Fruit fly (Drosophila melanogaster) whole organism, embryonic: Measurements from ENCODE around the gene Gr63a.

Source experiments
- Adf1 ChIP-seq: fragments of 200-800 bp; sonication (Bioruptor generic); IDR thresholded peaks from 2 replicates; pipeline ENCODE4 v1.3.6; 2022; ENCODE audit warnings: missing biosample characterization, missing genetic modification characterization
- Antp ChIP-seq: fragments of 200-800 bp; sonication (Bioruptor generic); optimal IDR thresholded peaks from 3 replicates; lab custom pipeline; 2016; ENCODE audit warnings: missing biosample characterization, missing genetic modification characterization
- Awh ChIP-seq: fragments of 200-800 bp; sonication (Bioruptor generic); IDR thresholded peaks from 2 replicates; pipeline ENCODE4, ENCODE4 v1.3.6; 2022; ENCODE audit warnings: missing biosample characterization, missing genetic modification characterization
- CG10267 ChIP-seq: fragments of 200-800 bp; sonication (Bioruptor generic); optimal IDR thresholded peaks from 2 replicates; lab custom pipeline; 2018; ENCODE audit warnings: missing biosample characterization, mild to moderate bottlenecking, missing genetic modification characterization, moderate library complexity
- CG11504 ChIP-seq: fragments of 200-800 bp; sonication (Bioruptor generic); optimal IDR thresholded peaks from 3 replicates; lab custom pipeline; 2019; ENCODE audit warnings: missing biosample characterization, mild to moderate bottlenecking, missing genetic modification characterization, moderate library complexity
- CG11696 ChIP-seq: fragments of 200-800 bp; sonication (Bioruptor generic); IDR thresholded peaks from 2 replicates; pipeline ENCODE4 v1.3.6; 2022; ENCODE audit warnings: missing biosample characterization, missing genetic modification characterization
- CG1603 ChIP-seq: fragments of 200-800 bp; sonication (Bioruptor generic); optimal IDR thresholded peaks from 2 replicates; lab custom pipeline; 2019; ENCODE audit warnings: missing biosample characterization, mild to moderate bottlenecking, missing genetic modification characterization, moderate library complexity
- CG17359 ChIP-seq: fragments of 200-800 bp; sonication (Bioruptor generic); optimal IDR thresholded peaks from 3 replicates; lab custom pipeline; 2018; ENCODE audit warnings: missing biosample characterization, mild to moderate bottlenecking, missing genetic modification characterization, moderate library complexity
- CG18011 ChIP-seq: fragments of 200-800 bp; sonication (Bioruptor generic); optimal IDR thresholded peaks from 2 replicates; lab custom pipeline; 2017; ENCODE audit warnings: missing biosample characterization, missing genetic modification characterization, mild to moderate bottlenecking, moderate library complexity, missing genotype
- CG18599 ChIP-seq: fragments of 200-800 bp; sonication (Bioruptor generic); optimal IDR thresholded peaks from 3 replicates; lab custom pipeline; 2017; ENCODE audit warnings: missing biosample characterization, missing genetic modification characterization, mild to moderate bottlenecking, moderate library complexity, missing genetic modification reagents
- CG31365 ChIP-seq: fragments of 200-800 bp; sonication (Bioruptor generic); optimal IDR thresholded peaks from 2 replicates; lab custom pipeline; 2018; ENCODE audit warnings: missing biosample characterization, mild to moderate bottlenecking, missing genetic modification characterization
- CG31388 ChIP-seq: fragments of 200-800 bp; sonication (Bioruptor generic); optimal IDR thresholded peaks from 2 replicates; lab custom pipeline; 2016; ENCODE audit warnings: missing biosample characterization, missing genetic modification characterization
- CG32767 ChIP-seq: fragments of 200-800 bp; sonication (Bioruptor generic); IDR thresholded peaks from 2 replicates; pipeline ENCODE4 v1.3.6; 2022; ENCODE audit warnings: missing biosample characterization, missing genetic modification characterization
- CG3407 ChIP-seq: fragments of 200-800 bp; sonication (Bioruptor generic); optimal IDR thresholded peaks from 2 replicates; lab custom pipeline; 2018; ENCODE audit warnings: missing biosample characterization, mild to moderate bottlenecking, missing genetic modification characterization
- CG6791 ChIP-seq: fragments of 200-800 bp; sonication (Bioruptor generic); IDR thresholded peaks from 3 replicates; pipeline ENCODE4 v1.3.6; 2022; ENCODE audit warnings: missing biosample characterization, missing genetic modification characterization; ENCODE audit not compliant: partially characterized antibody
- CG8388 ChIP-seq: fragments of 200-800 bp; sonication (Bioruptor generic); optimal IDR thresholded peaks from 2 replicates; lab custom pipeline; 2019; ENCODE audit warnings: missing biosample characterization, mild to moderate bottlenecking, missing genetic modification characterization, moderate library complexity
- CG9215 ChIP-seq: fragments of 200-800 bp; sonication (Bioruptor generic); IDR thresholded peaks from 2 replicates; pipeline ENCODE4 v1.3.6; 2022; ENCODE audit warnings: missing biosample characterization, missing genetic modification characterization
- CG9932 ChIP-seq: fragments of 200-800 bp; sonication (Bioruptor generic); IDR thresholded peaks from 2 replicates; pipeline ENCODE4 v1.3.6; 2022; ENCODE audit warnings: missing biosample characterization, missing genetic modification characterization
- Camta ChIP-seq: fragments of 200-800 bp; sonication (Bioruptor generic); optimal IDR thresholded peaks from 2 replicates; lab custom pipeline; 2016; ENCODE audit warnings: missing biosample characterization, missing genetic modification characterization
- CkIIα-i1 ChIP-seq: fragments of 200-800 bp; sonication (Bioruptor generic); IDR thresholded peaks from 2 replicates; pipeline ENCODE4 v1.3.6; 2022; ENCODE audit warnings: missing biosample characterization, missing genetic modification characterization
- Elba2 ChIP-seq: fragments of 200-800 bp; sonication (Bioruptor generic); optimal IDR thresholded peaks from 3 replicates; lab custom pipeline; 2016; ENCODE audit warnings: missing biosample characterization, missing genetic modification characterization
- HLHmδ ChIP-seq: fragments of 200-800 bp; sonication (Bioruptor generic); optimal IDR thresholded peaks from 2 replicates; lab custom pipeline; 2018; ENCODE audit warnings: missing biosample characterization, mild to moderate bottlenecking, missing genetic modification characterization, moderate library complexity
- Jarid2 ChIP-seq: fragments of 200-800 bp; sonication (Bioruptor generic); optimal IDR thresholded peaks from 3 replicates; lab custom pipeline; 2017; ENCODE audit warnings: mild to moderate bottlenecking, missing biosample characterization, missing genetic modification reagents, missing genetic modification characterization
- Max ChIP-seq: fragments of 200-800 bp; sonication (Bioruptor generic); optimal IDR thresholded peaks from 2 replicates; lab custom pipeline; 2016; ENCODE audit warnings: missing biosample characterization, mild to moderate bottlenecking, missing genetic modification characterization
- Myb ChIP-seq: fragments of 200-800 bp; sonication (Bioruptor generic); optimal IDR thresholded peaks from 2 replicates; lab custom pipeline; 2016; ENCODE audit warnings: missing biosample characterization, missing genetic modification characterization
- Nf-YC ChIP-seq: fragments of 200-800 bp; optimal IDR thresholded peaks from 3 replicates; lab custom pipeline; 2019; ENCODE audit warnings: missing biosample characterization, mild to moderate bottlenecking, missing genetic modification characterization, moderate library complexity
- Poxn ChIP-seq: fragments of 200-800 bp; sonication (Bioruptor generic); IDR thresholded peaks from 2 replicates; pipeline ENCODE4 v1.3.6; 2022; ENCODE audit warnings: missing biosample characterization, missing genetic modification characterization
- Rfx ChIP-seq: fragments of 200-800 bp; sonication (Bioruptor generic); IDR thresholded peaks from 2 replicates; pipeline ENCODE4 v1.3.6; 2022; ENCODE audit warnings: missing biosample characterization, missing genetic modification characterization
- ase ChIP-seq: fragments of 200-800 bp; sonication (Bioruptor generic); IDR thresholded peaks from 3 replicates; pipeline ENCODE4 v1.3.6; 2022; ENCODE audit warnings: missing biosample characterization, missing genetic modification characterization
- bbx ChIP-seq: fragments of 200-800 bp; sonication (Bioruptor generic); IDR thresholded peaks from 2 replicates; pipeline ENCODE4 v1.3.6; 2022; ENCODE audit warnings: missing biosample characterization, missing genetic modification characterization; ENCODE audit not compliant: partially characterized antibody
- bcd ChIP-seq: fragments of 200-800 bp; sonication (Bioruptor generic); optimal IDR thresholded peaks from 2 replicates; lab custom pipeline; 2017; ENCODE audit warnings: missing biosample characterization, mild to moderate bottlenecking, missing genetic modification characterization
- chinmo ChIP-seq: fragments of 200-800 bp; sonication (Bioruptor generic); IDR thresholded peaks from 4 replicates; pipeline ENCODE4 v1.3.6; 2022; ENCODE audit warnings: missing biosample characterization, missing genetic modification characterization; ENCODE audit not compliant: partially characterized antibody
- dmrt11E ChIP-seq: fragments of 200-800 bp; sonication (Bioruptor generic); optimal IDR thresholded peaks from 3 replicates; lab custom pipeline; 2018; ENCODE audit warnings: missing biosample characterization, mild to moderate bottlenecking, missing genetic modification characterization, moderate library complexity
- eyg ChIP-seq: fragments of 200-800 bp; sonication (Bioruptor generic); optimal IDR thresholded peaks from 3 replicates; lab custom pipeline; 2016; ENCODE audit warnings: missing biosample characterization, missing genetic modification characterization
- ftz-f1 ChIP-seq: fragments of 200-800 bp; sonication (Bioruptor generic); optimal IDR thresholded peaks from 2 replicates; lab custom pipeline; 2016; ENCODE audit warnings: missing biosample characterization, missing genetic modification characterization
- gem ChIP-seq: fragments of 200-800 bp; sonication (Bioruptor generic); optimal IDR thresholded peaks from 2 replicates; lab custom pipeline; 2019; ENCODE audit warnings: missing biosample characterization, mild to moderate bottlenecking, missing genetic modification characterization, moderate library complexity
- grn ChIP-seq: fragments of 200-800 bp; sonication (Bioruptor generic); optimal IDR thresholded peaks from 3 replicates; lab custom pipeline; 2017; ENCODE audit warnings: missing biosample characterization, missing genetic modification characterization
- maf-S ChIP-seq: fragments of 200-800 bp; sonication (Bioruptor generic); optimal IDR thresholded peaks from 2 replicates; lab custom pipeline; 2016; ENCODE audit warnings: missing biosample characterization, missing genetic modification characterization
- nerfin-1 ChIP-seq: fragments of 200-800 bp; sonication (Bioruptor generic); optimal IDR thresholded peaks from 3 replicates; lab custom pipeline; 2019; ENCODE audit warnings: missing biosample characterization, mild to moderate bottlenecking, missing genetic modification characterization, moderate library complexity
- prd ChIP-seq, 3 experiments: fragments of >200 bp in 2 of 3; fragments of 200-800 bp in 1 of 3; sonication (Bioruptor generic) in 1 of 3; optimal IDR thresholded peaks in 2 of 3; IDR thresholded peaks in 1 of 3; 2 replicates in 2 of 3; 3 replicates in 1 of 3; pipeline versions ENCODE4 v1.3.6 to Lab custom; 2017 to 2022; ENCODE audit warnings: missing biosample characterization in 1 of 3, missing genetic modification characterization in 1 of 3
- sens ChIP-seq: fragments of 200-800 bp; sonication (Bioruptor generic); peaks from one replicate; lab custom pipeline; 2016; ENCODE audit warnings: missing biosample characterization, missing genetic modification characterization
- so ChIP-seq: fragments of 200-800 bp; sonication (Bioruptor generic); IDR thresholded peaks from 3 replicates; pipeline ENCODE4 v1.3.6; 2022; ENCODE audit warnings: missing biosample characterization, missing genetic modification characterization
- sug ChIP-seq: fragments of 200-800 bp; optimal IDR thresholded peaks from 2 replicates; lab custom pipeline; 2019; ENCODE audit warnings: missing biosample characterization, mild to moderate bottlenecking, missing genetic modification characterization, moderate library complexity
- tin ChIP-seq: fragments of 200-800 bp; sonication (Bioruptor generic); optimal IDR thresholded peaks from 3 replicates; lab custom pipeline; 2016; ENCODE audit warnings: missing biosample characterization, missing genetic modification characterization
- trem ChIP-seq: fragments of 200-800 bp; optimal IDR thresholded peaks from 3 replicates; lab custom pipeline; 2019; ENCODE audit warnings: missing biosample characterization, mild to moderate bottlenecking, missing genetic modification characterization, moderate library complexity
- trh ChIP-seq: fragments of 200-800 bp; sonication (Bioruptor generic); optimal IDR thresholded peaks from 2 replicates; lab custom pipeline; 2016; ENCODE audit warnings: missing biosample characterization, missing genetic modification characterization
- unpg ChIP-seq: fragments of 200-800 bp; sonication (Bioruptor generic); optimal IDR thresholded peaks from 3 replicates; lab custom pipeline; 2018; ENCODE audit warnings: missing biosample characterization, mild to moderate bottlenecking, missing genetic modification characterization, moderate library complexity
- vfl ChIP-seq: fragments of 200-800 bp; sonication (Bioruptor generic); optimal IDR thresholded peaks from 2 replicates; lab custom pipeline; 2016; ENCODE audit warnings: missing biosample characterization, missing genetic modification characterization
- zen2 ChIP-seq: fragments of 200-800 bp; sonication (Bioruptor generic); IDR thresholded peaks from 3 replicates; pipeline ENCODE4 v1.3.6; 2022; ENCODE audit warnings: missing biosample characterization, missing genetic modification characterization; ENCODE audit not compliant: partially characterized antibody

Gene Gr63a

dm6 chr3L:3875004-3875403, 21.4 kb downstream of the Gr63a start (continued):
- no peak for TF ChIP-seq Adf1 (GFP tag; lab: Robert Waterston, UW)
- TF ChIP-seq trem (tag; lab: Kevin White, UChicago) = peak; percentile 28
- TF ChIP-seq unpg (GFP tag; lab: Kevin White, UChicago) = peak; percentile 44
- peak; percentile 63 for TF ChIP-seq CG8388 (GFP tag; lab: Kevin White, UChicago)
- peak; percentile 47 for TF ChIP-seq CG1603 (tag; lab: Kevin White, UChicago)
- 0 out of 3 replicates have a peak, but pooled peaks have one; percentile 25 for TF ChIP-seq so (GFP tag; lab: Robert Waterston, UW)
- peak; percentile 38 for TF ChIP-seq CG11504 (tag; lab: Kevin White, UChicago)
- TF ChIP-seq bbx (GFP tag; lab: Robert Waterston, UW) = no peak
- peak; percentile 51; the same call in 1 of the 2 replicates for TF ChIP-seq Awh (GFP tag; lab: Robert Waterston, UW)
- no peak for TF ChIP-seq Jarid2 (GFP tag; lab: Kevin White, UChicago)
- peak; percentile 44 for TF ChIP-seq CG3407 (GFP tag; lab: Kevin White, UChicago)
- TF ChIP-seq gem (tag; lab: Kevin White, UChicago) = peak; percentile 72
- no peak for TF ChIP-seq Camta (GFP tag; lab: Kevin White, UChicago)
- TF ChIP-seq chinmo (GFP tag; lab: Robert Waterston, UW) = no peak
- TF ChIP-seq sens (GFP tag; lab: Kevin White, UChicago) = peak; percentile 92
- no peak for TF ChIP-seq HLHmδ (GFP tag; lab: Kevin White, UChicago)
- TF ChIP-seq ase (GFP tag; lab: Robert Waterston, UW) = 0 out of 3 replicates have a peak, but pooled peaks have one; percentile 23

dm6 chr3L:3873094-3873493, 23.3 kb downstream of the Gr63a start:
- no peak for TF ChIP-seq CG18599 (GFP tag; lab: Kevin White, UChicago)
- TF ChIP-seq dmrt11E (tag; lab: Kevin White, UChicago) = peak; percentile 87
- TF ChIP-seq zen2 (GFP tag; lab: Robert Waterston, UW) = no peak
- TF ChIP-seq CkIIα-i1 = no peak
- TF ChIP-seq Poxn = no peak
- TF ChIP-seq ase (GFP tag; lab: Robert Waterston, UW) = no peak; the same call in 2 of the 3 replicates
- TF ChIP-seq prd (optimal IDR thresholded peaks at IDR 0.05; lab: Kevin White, UChicago) = no peak
- peak; percentile 8; the same call in 1 of the 3 replicates for TF ChIP-seq prd (GFP tag; IDR thresholded peaks at IDR 0.05; lab: Robert Waterston, UW)
- no peak for TF ChIP-seq CG9215 (GFP tag; lab: Robert Waterston, UW)
- no peak for TF ChIP-seq CG31365 (tag; lab: Kevin White, UChicago)
- no peak for TF ChIP-seq Max (GFP tag; lab: Kevin White, UChicago)
- TF ChIP-seq CG31388 = no peak
- TF ChIP-seq Rfx (GFP tag; lab: Robert Waterston, UW) = no peak
- peak; percentile 9 for TF ChIP-seq bcd (GFP tag; lab: Kevin White, UChicago)
- TF ChIP-seq grn (GFP tag; lab: Kevin White, UChicago) = no peak
- TF ChIP-seq sug (tag; lab: Kevin White, UChicago) = no peak
- no peak for TF ChIP-seq CG18011 (GFP tag; lab: Kevin White, UChicago)
- TF ChIP-seq nerfin-1 (tag; lab: Kevin White, UChicago) = peak; percentile 15
- no peak for TF ChIP-seq Elba2 (GFP tag; lab: Kevin White, UChicago)
- no peak for TF ChIP-seq eyg
- TF ChIP-seq vfl (GFP tag; lab: Kevin White, UChicago) = no peak
- no peak for TF ChIP-seq maf-S (GFP tag; lab: Kevin White, UChicago)
- TF ChIP-seq Antp (GFP tag; lab: Kevin White, UChicago) = no peak
- TF ChIP-seq Nf-YC (tag; lab: Kevin White, UChicago) = no peak
- TF ChIP-seq CG10267 (tag; lab: Kevin White, UChicago) = peak; percentile 60
- TF ChIP-seq tin (GFP tag; lab: Kevin White, UChicago) = no peak
- no peak for TF ChIP-seq CG6791 (GFP tag; lab: Robert Waterston, UW)
- no peak for TF ChIP-seq ftz-f1
- TF ChIP-seq CG9932 (GFP tag; lab: Robert Waterston, UW) = no peak
- TF ChIP-seq Myb (GFP tag; lab: Kevin White, UChicago) = no peak
- no peak for TF ChIP-seq trh (GFP tag; lab: Kevin White, UChicago)
- TF ChIP-seq CG11696 (GFP tag; lab: Robert Waterston, UW) = no peak
- no peak for TF ChIP-seq CG17359 (tag; lab: Kevin White, UChicago)
- no peak for TF ChIP-seq CG32767 (GFP tag; lab: Robert Waterston, UW)
